Fruit fly (Drosophila melanogaster): ENCODE results near the gene Gr77a.

Gr77a gene

DNA sequence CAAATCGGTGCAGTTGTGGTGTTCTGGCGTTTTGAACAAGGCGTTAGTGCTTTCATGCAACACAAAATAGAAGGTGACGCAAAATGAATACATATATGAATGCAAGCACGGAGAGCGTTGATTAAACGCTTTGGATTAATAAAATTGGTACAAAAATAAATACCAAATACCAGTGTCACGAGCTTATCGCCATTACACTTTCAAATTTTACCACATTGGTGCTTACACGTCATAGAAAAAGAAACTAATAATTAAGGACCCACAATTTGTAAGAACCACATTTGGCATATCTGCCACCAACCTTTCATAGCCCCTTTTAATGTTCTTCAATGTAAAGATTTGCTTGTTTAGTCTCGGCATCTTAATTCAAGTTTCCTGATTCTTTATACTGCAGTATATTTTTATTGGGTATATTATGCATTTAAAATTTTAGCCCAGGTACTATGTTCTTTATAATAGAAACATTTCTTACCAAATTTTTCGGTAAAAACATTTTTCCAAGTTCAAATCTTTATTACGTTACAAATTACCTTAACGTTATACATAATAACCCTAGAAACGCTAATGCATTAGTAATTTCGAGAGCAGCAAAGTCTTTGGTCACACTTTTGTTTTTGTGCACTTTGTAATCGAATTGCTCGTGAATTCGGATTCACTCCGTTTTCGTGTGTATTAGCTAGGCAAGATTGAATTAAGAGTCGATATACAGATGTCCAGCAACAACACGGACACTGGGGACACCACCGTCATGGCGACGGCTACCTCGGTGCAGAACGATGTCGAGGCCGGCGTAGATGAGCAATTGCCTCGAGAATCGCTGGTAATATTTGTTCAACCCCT is 39.2 kb upstream of the Gr77a start, which contains the start of the genes Pex16 and Pex14 (continued):
- TF ChIP-seq Sox100B (GFP tag; optimal IDR thresholded peaks at IDR 0.05) (no peak), Hmr (GFP tag; optimal IDR thresholded peaks at IDR 0.05) (no peak), CG30020 (tag; optimal IDR thresholded peaks at IDR 0.05) (peak; percentile 44), CG17361 (GFP tag; IDR thresholded peaks at IDR 0.05) (peak; percentile 86), exex (tag; optimal IDR thresholded peaks at IDR 0.05) (no peak), Usf (GFP tag; optimal IDR thresholded peaks at IDR 0.05) (peak; percentile 46), CG11398 (GFP tag; optimal IDR thresholded peaks at IDR 0.05) (peak; percentile 38), pfk (GFP tag; optimal IDR thresholded peaks at IDR 0.05) (no peak), CG16813 (GFP tag; IDR thresholded peaks at IDR 0.05; ENCODE audit: partially characterized antibody) (no peak), bcd (GFP tag; optimal IDR thresholded peaks at IDR 0.05) (peak; percentile 73), pros (GFP tag; optimal IDR thresholded peaks at IDR 0.05) (no peak), bbx (GFP tag; IDR thresholded peaks at IDR 0.05; ENCODE audit: partially characterized antibody) (no peak), Oli (tag; optimal IDR thresholded peaks at IDR 0.05) (peak; percentile 59), CG10274 (GFP tag; optimal IDR thresholded peaks at IDR 0.05) (peak; percentile 38), corto (GFP tag; optimal IDR thresholded peaks at IDR 0.05) (no peak), btn (GFP tag; optimal IDR thresholded peaks at IDR 0.05) (peak; percentile 45), CG2889 (GFP tag; IDR thresholded peaks at IDR 0.05) (peak; percentile 81), CG2678 (tag; optimal IDR thresholded peaks at IDR 0.05) (peak; percentile 70), CG18599 (GFP tag; optimal IDR thresholded peaks at IDR 0.05) (peak; percentile 46), sens-2 (GFP tag; IDR thresholded peaks at IDR 0.05) (no peak), ERR (GFP tag; optimal IDR thresholded peaks at IDR 0.05) (no peak), CG3838 (GFP tag; optimal IDR thresholded peaks at IDR 0.05) (peak; percentile 26), pho (GFP tag; optimal IDR thresholded peaks at IDR 0.05) (peak; percentile 87), eve (GFP tag; optimal IDR thresholded peaks at IDR 0.05) (no peak), dati (GFP tag; IDR thresholded peaks at IDR 0.05) (no peak), Dfd (GFP tag; optimal IDR thresholded peaks at IDR 0.05) (peak in 1 of 2 experiments; percentile 22), twi (tag; optimal IDR thresholded peaks at IDR 0.05) (peak; percentile 42), Xbp1 (GFP tag; optimal IDR thresholded peaks at IDR 0.05) (peak; percentile 88), amos (GFP tag; IDR thresholded peaks at IDR 0.05; ENCODE audit: partially characterized antibody) (no peak), seq (GFP tag; IDR thresholded peaks at IDR 0.05) (0 out of 2 replicates have a peak, but pooled peaks have one; percentile 10), CG4617 (GFP tag; optimal IDR thresholded peaks at IDR 0.05; ENCODE audit: borderline replicate concordance) (peak; percentile 68), CG9797 (GFP tag; optimal IDR thresholded peaks at IDR 0.05) (peak; percentile 47), Sin3A (optimal IDR thresholded peaks at IDR 0.05) (no peak), Fer2 (tag; optimal IDR thresholded peaks at IDR 0.05) (peak; percentile 62), HHEX (GFP tag; optimal IDR thresholded peaks at IDR 0.05) (peak; percentile 31), CG2712 (tag; optimal IDR thresholded peaks at IDR 0.05) (peak; percentile 68), CG17912 (GFP tag; optimal IDR thresholded peaks at IDR 0.05) (peak; percentile 25), ro (GFP tag; IDR thresholded peaks at IDR 0.05) (no peak), salm (tag; optimal IDR thresholded peaks at IDR 0.05) (no peak), CG12769 (tag; optimal IDR thresholded peaks at IDR 0.05) (no peak), grau (tag; optimal IDR thresholded peaks at IDR 0.05) (peak; percentile 63), CG18476 (GFP tag; optimal IDR thresholded peaks at IDR 0.05) (peak; percentile 51), CG15696 (tag; optimal IDR thresholded peaks at IDR 0.05) (peak; percentile 61), CG31224 (GFP tag; IDR thresholded peaks at IDR 0.05) (peak; percentile 48), CG5953 (GFP tag; IDR thresholded peaks at IDR 0.05) (peak; percentile 62), CG17568 (GFP tag; optimal IDR thresholded peaks at IDR 0.05) (no peak), al (GFP tag; IDR thresholded peaks at IDR 0.05) (peak; percentile 40; the same call in 1 of the 2 replicates), CG4328 (GFP tag; optimal IDR thresholded peaks at IDR 0.05) (peak; percentile 47), C15 (GFP tag; IDR thresholded peaks at IDR 0.05) (0 out of 3 replicates have a peak, but pooled peaks have one; percentile 42)
